Worm (Caenorhabditis elegans) whole organism, L3 larva: Measurements from ENCODE around the gene sri-53.
"Not testable (repeated sequence)": the region's sequence is repeated elsewhere in the genome, so short reads cannot be mapped to it uniquely, and the experiment has no call there.

ENCODE experiments used
- R02D3.7 ChIP-seq: fragments of 150-350 bp; optimal IDR thresholded peaks from 2 replicates; lab custom pipeline; 2014; ENCODE audit warnings: missing biosample characterization, missing genetic modification characterization
- ZK546.5 ChIP-seq: sonication (generic microtip); optimal IDR thresholded peaks from 2 replicates; lab custom pipeline; 2017; ENCODE audit warnings: missing biosample characterization, missing genetic modification characterization
- ama-1 ChIP-seq: fragments of 150-350 bp; optimal IDR thresholded peaks from 2 replicates; lab custom pipeline; 2018
- ceh-16 ChIP-seq: sonication (generic microtip); optimal IDR thresholded peaks from 2 replicates; lab custom pipeline; 2017; ENCODE audit warnings: missing biosample characterization, missing genetic modification characterization
- ceh-82 ChIP-seq: fragments of 150-350 bp; optimal IDR thresholded peaks from 2 replicates; lab custom pipeline; 2014; ENCODE audit warnings: missing biosample characterization, missing genetic modification characterization
- ceh-9 ChIP-seq: sonication (generic microtip); optimal IDR thresholded peaks from 2 replicates; lab custom pipeline; 2018; ENCODE audit warnings: missing biosample characterization, missing genetic modification characterization
- egl-27 ChIP-seq: sonication (generic microtip); optimal IDR thresholded peaks from 4 replicates; lab custom pipeline; 2017; ENCODE audit warnings: missing biosample characterization, missing genetic modification reagents, missing genetic modification characterization
- elt-2 ChIP-seq: sonication (generic microtip); optimal IDR thresholded peaks from 2 replicates; lab custom pipeline; 2016; ENCODE audit warnings: missing genetic modification reagents, mild to moderate bottlenecking, missing genetic modification characterization, missing compliant biosample characterization
- elt-3 ChIP-seq, 3 experiments: fragments of 150-350 bp in 1 of 3; sonication (generic microtip) in 2 of 3; optimal IDR thresholded peaks; 2 replicates in 2 of 3; 4 replicates in 1 of 3; lab custom pipeline; 2014 to 2017; ENCODE audit warnings: missing biosample characterization in 3 of 3, missing genetic modification characterization in 3 of 3
- fkh-10 ChIP-seq: sonication (generic microtip); optimal IDR thresholded peaks from 2 replicates; lab custom pipeline; 2017; ENCODE audit warnings: missing biosample characterization, missing genetic modification reagents, missing genetic modification characterization
- fkh-2 ChIP-seq: fragments of 150-350 bp; optimal IDR thresholded peaks from 2 replicates; lab custom pipeline; 2014; ENCODE audit warnings: missing biosample characterization, missing genetic modification reagents, missing genetic modification characterization
- fos-1 ChIP-seq: fragments of 150-350 bp; optimal IDR thresholded peaks from 2 replicates; lab custom pipeline; 2014; ENCODE audit warnings: missing biosample characterization, missing genetic modification characterization
- hmg-11 ChIP-seq: sonication (generic microtip); optimal IDR thresholded peaks from 2 replicates; lab custom pipeline; 2016; ENCODE audit warnings: missing genetic modification characterization, missing compliant biosample characterization
- jun-1 ChIP-seq: fragments of 150-350 bp; optimal IDR thresholded peaks from 2 replicates; lab custom pipeline; 2014; ENCODE audit warnings: missing biosample characterization, missing genetic modification reagents, missing genetic modification characterization
- lin-15B ChIP-seq: fragments of 150-350 bp; optimal IDR thresholded peaks from 2 replicates; lab custom pipeline; 2014; ENCODE audit warnings: missing biosample characterization, missing genetic modification characterization
- lin-39 ChIP-seq: fragments of 150-350 bp; optimal IDR thresholded peaks from 2 replicates; lab custom pipeline; 2018; ENCODE audit warnings: missing biosample characterization, missing genetic modification reagents, missing genetic modification characterization
- mdl-1 ChIP-seq: fragments of 150-350 bp; optimal IDR thresholded peaks from 2 replicates; lab custom pipeline; 2014; ENCODE audit warnings: missing biosample characterization, missing genetic modification characterization
- mml-1 ChIP-seq: fragments of 150-350 bp; sonication (generic microtip); optimal IDR thresholded peaks from 3 replicates; lab custom pipeline; 2014; ENCODE audit warnings: missing biosample characterization, missing genetic modification characterization
- nfya-1 ChIP-seq: sonication (generic microtip); optimal IDR thresholded peaks from 2 replicates; lab custom pipeline; 2017; ENCODE audit warnings: missing genetic modification characterization, mild to moderate bottlenecking, missing compliant biosample characterization, antibody characterized with exemption, moderate library complexity; ENCODE audit not compliant: insufficient read depth
- nhr-11 ChIP-seq: fragments of 150-350 bp; optimal IDR thresholded peaks from 2 replicates; lab custom pipeline; 2014; ENCODE audit warnings: missing biosample characterization, missing genetic modification characterization
- nhr-12 ChIP-seq: fragments of 150-350 bp; optimal IDR thresholded peaks from 2 replicates; lab custom pipeline; 2014; ENCODE audit warnings: missing biosample characterization, missing genetic modification characterization
- nhr-23 ChIP-seq: fragments of 150-350 bp; optimal IDR thresholded peaks from 2 replicates; lab custom pipeline; 2014; ENCODE audit warnings: missing biosample characterization, missing genetic modification reagents, missing genetic modification characterization
- nhr-237 ChIP-seq: fragments of 150-350 bp; optimal IDR thresholded peaks from 2 replicates; lab custom pipeline; 2014; ENCODE audit warnings: missing biosample characterization, missing genetic modification characterization
- nhr-25 ChIP-seq: sonication (generic microtip); optimal IDR thresholded peaks from 2 replicates; lab custom pipeline; 2017; ENCODE audit warnings: missing biosample characterization, missing genetic modification characterization
- nhr-77 ChIP-seq: fragments of 150-350 bp; optimal IDR thresholded peaks from 2 replicates; lab custom pipeline; 2014; ENCODE audit warnings: missing biosample characterization, missing genetic modification characterization
- pha-4 ChIP-seq: fragments of 150-350 bp; optimal IDR thresholded peaks from 2 replicates; lab custom pipeline; 2014; ENCODE audit warnings: missing biosample characterization, missing genetic modification reagents, missing genetic modification characterization
- pqm-1 ChIP-seq: fragments of 150-350 bp; optimal IDR thresholded peaks from 2 replicates; lab custom pipeline; 2017; ENCODE audit warnings: missing biosample characterization, missing genetic modification characterization, inconsistent platforms
- sea-2 ChIP-seq: fragments of 150-350 bp; sonication (generic microtip); optimal IDR thresholded peaks from 4 replicates; lab custom pipeline; 2014; ENCODE audit warnings: missing biosample characterization, missing genetic modification reagents, missing genetic modification characterization
- tbx-2 ChIP-seq: sonication (generic microtip); optimal IDR thresholded peaks from 2 replicates; lab custom pipeline; 2016; ENCODE audit warnings: mild to moderate bottlenecking, missing genetic modification characterization, missing compliant biosample characterization
- unc-62 ChIP-seq: fragments of 150-350 bp; sonication (generic microtip); optimal IDR thresholded peaks from 4 replicates; lab custom pipeline; 2014; ENCODE audit warnings: missing biosample characterization, missing genetic modification reagents, missing genetic modification characterization
- ztf-11 ChIP-seq: fragments of 150-350 bp; optimal IDR thresholded peaks from 2 replicates; lab custom pipeline; 2014; ENCODE audit warnings: missing biosample characterization, missing genetic modification characterization
- ztf-4 ChIP-seq: fragments of 150-350 bp; optimal IDR thresholded peaks from 2 replicates; lab custom pipeline; 2014; ENCODE audit warnings: missing biosample characterization, missing genetic modification characterization

sri-53 gene

DNA sequence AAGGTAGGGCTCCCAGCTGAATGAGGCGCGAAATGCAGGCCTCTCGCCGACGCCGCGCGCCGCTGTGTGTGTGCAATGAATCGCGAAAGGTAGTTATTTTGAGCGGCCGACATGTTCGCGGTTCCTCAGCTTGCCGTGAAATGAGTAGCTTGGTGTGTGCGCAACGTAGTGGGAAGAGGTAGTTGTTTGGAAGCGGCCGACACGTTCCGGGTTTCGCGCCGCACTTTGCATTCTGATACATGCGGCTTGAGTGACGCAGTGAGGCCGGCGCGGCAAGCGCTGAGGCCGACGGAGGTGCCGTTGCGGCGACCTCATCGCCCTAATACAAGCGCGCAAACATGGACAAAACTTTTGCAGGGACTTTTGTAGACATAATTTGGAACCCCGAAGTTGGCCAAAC, 6.7 kb downstream of the sri-53 start:
- TF ChIP-seq unc-62 (GFP tag; lab: Kevin White, UChicago) (no peak), fos-1 (tag; lab: Kevin White, UChicago) (no peak), ceh-16 (tag; lab: Kevin White, UChicago) (no peak), mml-1 (tag; lab: Kevin White, UChicago) (no peak), fkh-2 (tag; lab: Kevin White, UChicago) (no peak), R02D3.7 (no peak), nhr-11 (no peak), nhr-237 (no peak), pqm-1 (no peak)
- TF ChIP-seq, all 47 proteins: peak for 0

ce11 chrII:3191544-3191943, 10.9 kb downstream of the sri-53 start, which contains the start of gene Y27F2A.9:
TSS of gene Y27F2A.9 (minus strand) at chrII:3191644.
- TF ChIP-seq nhr-25 (tag; lab: Kevin White, UChicago); nfya-1; ceh-16 (tag; lab: Kevin White, UChicago): not testable (repeated sequence)

- not testable (repeated sequence) for TF ChIP-seq nhr-237; fkh-10 (GFP tag; lab: Kevin White, UChicago); ceh-9
- TF ChIP-seq, all 47 proteins: peak for 0; not testable (repeated sequence) for 47
Measured at ce11 chrII:3189038-3189437, 13.4 kb downstream of the sri-53 start, which contains the start of gene Y27F2A.11. TSS of gene Y27F2A.11 (plus strand) at chrII:3189338.

DNA sequence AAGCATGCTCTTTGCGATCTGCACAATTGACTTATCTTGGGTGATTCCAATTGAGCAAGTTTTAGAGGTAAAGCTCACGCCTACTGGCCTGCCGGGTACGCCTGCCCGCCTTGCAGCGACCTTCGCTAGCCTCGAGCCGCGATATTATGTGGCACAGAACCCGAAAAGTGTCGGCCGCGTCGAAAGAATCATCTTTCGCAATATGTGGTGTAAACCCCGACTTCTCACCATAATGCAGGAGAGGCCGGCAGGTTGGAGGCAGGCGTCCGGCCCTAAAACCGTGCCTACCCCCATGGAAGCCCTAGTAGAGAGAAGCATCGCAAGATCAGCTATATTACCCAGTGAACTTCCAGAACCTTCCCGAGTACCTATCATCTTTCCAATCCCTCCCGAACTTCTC, 16.6 kb downstream of the sri-53 start:
- TF ChIP-seq lin-39 (tag; lab: Kevin White, UChicago): no peak
- no peak for TF ChIP-seq mdl-1
- TF ChIP-seq nhr-25 (tag; lab: Kevin White, UChicago): no peak
- no peak for TF ChIP-seq sea-2 (GFP tag; lab: Kevin White, UChicago)
- TF ChIP-seq nhr-12 (tag; lab: Kevin White, UChicago): no peak
- no peak for TF ChIP-seq pha-4 (tag; lab: Kevin White, UChicago)
- TF ChIP-seq nhr-11: no peak

DNA sequence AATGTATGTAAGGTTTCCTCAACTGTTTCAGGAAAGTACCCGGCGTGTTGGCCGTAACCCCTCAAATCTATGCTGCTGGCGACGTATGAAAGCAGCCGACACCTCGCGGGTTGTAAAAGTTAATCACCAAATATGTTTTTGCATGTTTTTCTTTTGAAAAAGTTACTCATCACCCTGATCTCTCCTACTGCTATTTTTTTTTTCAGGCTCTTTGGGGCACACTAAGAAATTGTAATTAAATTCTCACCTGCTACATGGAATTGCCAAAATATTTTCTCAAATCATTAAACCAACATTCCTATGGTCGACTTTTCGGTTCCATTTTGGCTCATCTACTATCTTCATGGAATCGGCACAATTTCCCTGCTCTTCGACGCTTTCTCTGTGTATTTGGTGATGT, 17.6 kb downstream of the sri-53 start, which contains the start of gene sri-78:
Gene sri-78 (plus strand): TSS at position 301 of the 400 bp plus-strand sequence.
- TF ChIP-seq ztf-4; ceh-82 (tag; lab: Kevin White, UChicago); mdl-1: not testable (repeated sequence)

ce11 chrII:3183300-3183840, 19.0 kb downstream of the sri-53 start, which contains the start of the genes Y27F2A.6 and Y27F2A.8:
TSS of gene Y27F2A.6 (minus strand) at chrII:3183400.
TSS of gene Y27F2A.8 (plus strand) at chrII:3183790.
- TF ChIP-seq egl-27 (tag; lab: Kevin White, UChicago); mdl-1; elt-3 (tag; optimal IDR thresholded peaks at IDR 0.05; lab: Kevin White, UChicago): not testable (repeated sequence)
- TF ChIP-seq, all 47 proteins: peak for 0; not testable (repeated sequence) for 47

ce11 chrII:3177663-3178062, 24.8 kb downstream of the sri-53 start, which contains the start of gene sri-40:
TSS of gene sri-40 (plus strand) at chrII:3177963.
- not testable (repeated sequence) for TF ChIP-seq nfya-1; egl-27 (tag; lab: Kevin White, UChicago); ceh-82 (tag; lab: Kevin White, UChicago)
- TF ChIP-seq, all 47 proteins: peak for 0; not testable (repeated sequence) for 47

DNA sequence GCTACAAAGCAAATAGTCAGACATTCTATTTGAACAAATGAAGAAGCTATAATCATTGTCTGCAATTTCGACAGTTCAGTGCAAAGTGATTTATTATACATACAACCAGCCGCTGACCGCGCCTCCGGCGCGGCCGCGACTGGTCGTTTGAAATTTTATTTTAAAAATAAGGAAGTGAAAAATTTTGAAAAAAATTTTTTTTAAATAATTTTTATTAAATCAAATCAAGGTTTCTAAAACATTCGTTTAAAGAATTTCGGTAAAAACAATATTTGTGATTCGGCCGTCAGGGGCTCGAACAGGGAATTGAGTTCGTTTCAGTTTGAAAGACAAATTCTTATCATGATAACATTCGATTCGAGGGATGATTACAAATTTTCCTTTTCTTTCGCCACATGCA, 30.2 kb downstream of the sri-53 start, which contains the start of gene Y27F2A.10:
Gene Y27F2A.10 (minus strand): TSS at position 101 of the 400 bp plus-strand sequence.
- TF ChIP-seq tbx-2 (tag; lab: Kevin White, UChicago) (no peak), ztf-4 (no peak)

- no peak for TF ChIP-seq nhr-77 (tag; lab: Kevin White, UChicago)
- TF ChIP-seq fos-1 (tag; lab: Kevin White, UChicago): no peak
- no peak for TF ChIP-seq fkh-2 (tag; lab: Kevin White, UChicago)
- TF ChIP-seq nhr-12 (tag; lab: Kevin White, UChicago): no peak
- no peak for TF ChIP-seq ztf-11
- no peak for TF ChIP-seq ztf-4
- no peak for TF ChIP-seq egl-27 (tag; lab: Kevin White, UChicago)
- TF ChIP-seq elt-2 (tag; lab: Kevin White, UChicago): no peak
- TF ChIP-seq unc-62 (GFP tag; lab: Kevin White, UChicago): no peak
- TF ChIP-seq elt-3 (tag; optimal IDR thresholded peaks at IDR 0.05; lab: Kevin White, UChicago): no peak
- TF ChIP-seq ZK546.5: no peak
- TF ChIP-seq nhr-23 (tag; lab: Kevin White, UChicago): no peak
- no peak for TF ChIP-seq lin-15B (tag; lab: Kevin White, UChicago)
- no peak for TF ChIP-seq ceh-16 (tag; lab: Kevin White, UChicago)
- TF ChIP-seq hmg-11 (tag; lab: Kevin White, UChicago): no peak
- TF ChIP-seq tbx-2 (tag; lab: Kevin White, UChicago): no peak
- no peak for TF ChIP-seq ama-1 (lab: Kevin White, UChicago)
- TF ChIP-seq jun-1 (tag; lab: Kevin White, UChicago): no peak
- no peak for TF ChIP-seq R02D3.7
- TF ChIP-seq ceh-82 (tag; lab: Kevin White, UChicago): no peak
Measured at ce11 chrII:3170089-3170488, 32.3 kb downstream of the sri-53 start, which contains the start of gene fbxc-55. TSS of gene fbxc-55 (minus strand) at chrII:3170189.
